Fruit fly (Drosophila melanogaster) whole organism, adult: ENCODE data around the gene CG13010.
A peak's percentile ranks its signal among the peaks of the same experiment; 100 is the strongest.

ENCODE experiments used
- CG11617 ChIP-seq: fragments of 200-800 bp; sonication (Bioruptor generic); optimal IDR thresholded peaks from 2 replicates; lab custom pipeline; 2017; ENCODE audit warnings: mild to moderate bottlenecking, missing biosample characterization, missing genetic modification reagents, missing genetic modification characterization
- CG12768 ChIP-seq: fragments of 200-800 bp; sonication (Bioruptor generic); optimal IDR thresholded peaks from 2 replicates; lab custom pipeline; 2017; ENCODE audit warnings: missing biosample characterization, missing genetic modification characterization, mild to moderate bottlenecking, moderate library complexity, missing genetic modification reagents
- CG14711 ChIP-seq: fragments of 200-800 bp; sonication (Bioruptor generic); optimal IDR thresholded peaks from 2 replicates; lab custom pipeline; 2018; ENCODE audit warnings: missing biosample characterization, mild to moderate bottlenecking, missing genetic modification characterization, moderate library complexity
- CG1620 ChIP-seq: fragments of 200-800 bp; sonication (Bioruptor generic); optimal IDR thresholded peaks from 2 replicates; lab custom pipeline; 2016; ENCODE audit warnings: missing biosample characterization, missing genetic modification characterization
- CG33017 ChIP-seq: fragments of 200-800 bp; sonication (Bioruptor generic); optimal IDR thresholded peaks from 2 replicates; lab custom pipeline; 2018; ENCODE audit warnings: missing biosample characterization, mild to moderate bottlenecking, missing genetic modification characterization, moderate library complexity
- CG5204 ChIP-seq: fragments of 200-800 bp; sonication (Bioruptor generic); optimal IDR thresholded peaks from 2 replicates; lab custom pipeline; 2016; ENCODE audit warnings: missing biosample characterization, missing genetic modification characterization
- CG7045 ChIP-seq: fragments of 200-800 bp; sonication (Bioruptor generic); optimal IDR thresholded peaks from 2 replicates; lab custom pipeline; 2017; ENCODE audit warnings: missing biosample characterization, mild to moderate bottlenecking, missing genetic modification characterization
- CG7101 ChIP-seq: fragments of 200-800 bp; sonication (Bioruptor generic); optimal IDR thresholded peaks from 2 replicates; lab custom pipeline; 2018; ENCODE audit warnings: missing biosample characterization, mild to moderate bottlenecking, missing genetic modification characterization, moderate library complexity
- Clk ChIP-seq: fragments of 200-800 bp; sonication (Bioruptor generic); optimal IDR thresholded peaks from 2 replicates; lab custom pipeline; 2017; ENCODE audit warnings: missing biosample characterization, missing genetic modification characterization
- Crg-1 ChIP-seq: fragments of 200-800 bp; sonication (Bioruptor generic); optimal IDR thresholded peaks from 2 replicates; lab custom pipeline; 2016; ENCODE audit warnings: missing biosample characterization, missing genetic modification characterization
- Hr96 ChIP-seq: fragments of 200-800 bp; sonication (Bioruptor generic); optimal IDR thresholded peaks from 2 replicates; lab custom pipeline; 2016; ENCODE audit warnings: missing biosample characterization, missing genetic modification characterization
- Mnt ChIP-seq: fragments of 200-800 bp; sonication (Bioruptor generic); optimal IDR thresholded peaks from 2 replicates; lab custom pipeline; 2016; ENCODE audit warnings: missing biosample characterization, mild to moderate bottlenecking, missing genetic modification characterization
- bab1 ChIP-seq: fragments of 200-800 bp; sonication (Bioruptor generic); optimal IDR thresholded peaks from 3 replicates; lab custom pipeline; 2019; ENCODE audit warnings: missing biosample characterization, mild to moderate bottlenecking, missing genetic modification characterization, moderate library complexity
- cic ChIP-seq: fragments of 200-800 bp; sonication (Bioruptor generic); optimal IDR thresholded peaks from 2 replicates; lab custom pipeline; 2017; ENCODE audit warnings: missing biosample characterization, mild to moderate bottlenecking, missing genetic modification characterization, moderate library complexity
- cnc ChIP-seq, 2 experiments: fragments of >200 bp; optimal IDR thresholded peaks; 2 replicates each; lab custom pipeline; 2017
- kay ChIP-seq: fragments of 200-800 bp; sonication (Bioruptor generic); peaks from one replicate; lab custom pipeline; 2016; ENCODE audit warnings: missing biosample characterization, missing genetic modification characterization, borderline replicate concordance
- ovo ChIP-seq: fragments of 200-800 bp; sonication (Bioruptor generic); optimal IDR thresholded peaks from 2 replicates; lab custom pipeline; 2016; ENCODE audit warnings: missing biosample characterization, missing genetic modification characterization
- pad ChIP-seq: fragments of 200-800 bp; sonication (Bioruptor generic); optimal IDR thresholded peaks from 3 replicates; lab custom pipeline; 2017; ENCODE audit warnings: missing biosample characterization, missing genetic modification characterization, mild to moderate bottlenecking, moderate library complexity, missing genetic modification reagents
- tj ChIP-seq: fragments of 200-800 bp; sonication (Bioruptor generic); optimal IDR thresholded peaks from 3 replicates; lab custom pipeline; 2017; ENCODE audit warnings: missing biosample characterization, mild to moderate bottlenecking, missing genetic modification characterization, moderate library complexity
- toe ChIP-seq: fragments of 200-800 bp; sonication (Bioruptor generic); optimal IDR thresholded peaks from 2 replicates; lab custom pipeline; 2016; ENCODE audit warnings: missing biosample characterization, missing genetic modification characterization

CG13010 gene

DNA sequence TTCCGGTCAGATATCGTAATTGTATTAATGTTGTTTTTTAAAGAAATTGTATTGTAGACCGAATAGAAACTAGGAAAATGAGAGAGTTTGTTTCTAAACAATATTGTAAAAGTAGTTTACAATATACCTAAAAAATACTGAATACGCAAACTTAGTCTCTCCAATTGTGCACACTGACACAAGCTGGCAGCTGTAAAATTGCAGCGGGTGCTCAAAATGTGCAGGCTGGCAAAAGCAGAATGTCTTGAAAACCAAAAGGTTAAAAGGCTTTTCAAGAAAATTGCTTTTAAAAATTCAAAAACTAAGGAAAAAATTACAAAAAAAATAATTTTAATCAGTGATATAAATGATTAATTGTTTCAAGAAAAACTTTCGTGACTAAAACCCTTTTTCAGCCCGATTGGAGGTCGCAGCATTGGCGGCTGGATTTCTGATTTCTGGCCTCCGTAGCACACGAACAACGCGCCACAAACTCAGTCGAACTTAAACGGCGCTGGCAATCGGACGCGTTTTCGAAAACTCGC, 17.0 kb upstream of the CG13010 start, which contains the start of gene CG4678:
Gene CG4678, plus strand, starts transcription at position 474 of the 524 bp plus-strand sequence.
- TF ChIP-seq CG1620 (peak; percentile 31), CG7045 (no peak), CG7101 (tag; lab: Kevin White, UChicago) (no peak), CG14711 (tag; lab: Kevin White, UChicago) (no peak), bab1 (GFP tag; lab: Kevin White, UChicago) (peak; percentile 9)

DNA sequence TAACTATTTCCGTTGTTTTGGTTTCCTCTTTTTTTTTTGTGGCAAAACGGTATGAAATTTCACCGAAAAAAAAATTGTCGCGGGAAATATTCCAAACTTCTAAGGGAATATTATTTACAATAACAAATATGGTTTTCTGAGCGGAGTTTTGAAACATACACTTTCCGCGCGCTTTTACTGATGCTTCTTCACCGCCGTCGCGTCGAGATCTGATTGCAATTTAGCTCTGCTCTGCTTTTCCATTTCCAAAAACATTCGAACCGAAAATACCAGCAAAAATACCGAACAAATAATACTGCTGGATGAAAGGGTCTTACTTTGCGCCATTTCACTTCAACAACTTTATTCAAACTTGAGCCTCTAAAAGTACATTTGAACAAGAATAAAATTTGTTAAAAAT, 16.2 kb upstream of the CG13010 start, which contains the start of gene Septin4:
Gene Septin4, minus strand, starts transcription at position 215 of the 400 bp plus-strand sequence.
- no peak for TF ChIP-seq bab1 (GFP tag; lab: Kevin White, UChicago)
- peak; percentile 63 for TF ChIP-seq kay (GFP tag; lab: Kevin White, UChicago)

dm6 chrX:16694477-16694876, 15.7 kb upstream of the CG13010 start:
- TF ChIP-seq CG14711 (tag; lab: Kevin White, UChicago) (peak; percentile 48), CG12768 (GFP tag; lab: Kevin White, UChicago) (no peak), pad (peak; percentile 86), CG1620 (no peak), bab1 (GFP tag; lab: Kevin White, UChicago) (no peak), ovo (GFP tag; lab: Kevin White, UChicago) (peak; percentile 90), toe (GFP tag; lab: Kevin White, UChicago) (no peak), Mnt (GFP tag; lab: Kevin White, UChicago) (no peak), CG5204 (GFP tag; lab: Kevin White, UChicago) (no peak), Clk (no peak), CG7101 (tag; lab: Kevin White, UChicago) (peak; percentile 8), CG11617 (GFP tag; lab: Kevin White, UChicago) (peak; percentile 23), kay (GFP tag; lab: Kevin White, UChicago) (no peak), Hr96 (GFP tag; lab: Kevin White, UChicago) (no peak), CG7045 (no peak), cic (GFP tag; lab: Kevin White, UChicago) (peak; percentile 36), cnc (optimal IDR thresholded peaks at IDR 0.05; lab: Kevin White, UChicago) (no peak), tj (GFP tag; lab: Kevin White, UChicago) (no peak), CG33017 (tag; lab: Kevin White, UChicago) (no peak), Crg-1 (GFP tag; lab: Kevin White, UChicago) (no peak)

dm6 chrX:16693805-16694387, 15.2 kb upstream of the CG13010 start:
- TF ChIP-seq CG12768 (GFP tag; lab: Kevin White, UChicago) (no peak), pad (peak; percentile 34)

DNA sequence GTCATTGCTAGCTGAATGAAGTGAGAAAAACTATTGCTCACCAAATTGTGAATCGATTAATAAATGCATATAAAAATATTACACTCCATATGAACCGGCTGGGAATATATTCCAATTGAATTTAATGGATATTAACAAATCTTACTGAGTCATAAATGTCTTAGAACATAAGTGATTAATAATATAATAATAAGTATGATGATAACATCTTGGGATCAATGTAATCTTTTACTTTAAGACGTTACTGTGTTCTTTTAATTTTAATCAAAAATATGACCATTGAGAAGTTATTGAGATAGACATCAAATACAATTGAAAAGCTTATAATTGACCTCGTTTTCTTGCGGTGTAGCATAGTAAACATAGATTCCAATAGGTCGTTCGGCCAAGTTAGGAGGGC, 13.6 kb upstream of the CG13010 start:
- peak; percentile 0 for TF ChIP-seq CG7101 (tag; lab: Kevin White, UChicago)
- peak; percentile 42 for TF ChIP-seq CG11617 (GFP tag; lab: Kevin White, UChicago)
- no peak for TF ChIP-seq kay (GFP tag; lab: Kevin White, UChicago)
- no peak for TF ChIP-seq pad
- TF ChIP-seq ovo (GFP tag; lab: Kevin White, UChicago) = no peak
- no peak for TF ChIP-seq Crg-1 (GFP tag; lab: Kevin White, UChicago)

DNA sequence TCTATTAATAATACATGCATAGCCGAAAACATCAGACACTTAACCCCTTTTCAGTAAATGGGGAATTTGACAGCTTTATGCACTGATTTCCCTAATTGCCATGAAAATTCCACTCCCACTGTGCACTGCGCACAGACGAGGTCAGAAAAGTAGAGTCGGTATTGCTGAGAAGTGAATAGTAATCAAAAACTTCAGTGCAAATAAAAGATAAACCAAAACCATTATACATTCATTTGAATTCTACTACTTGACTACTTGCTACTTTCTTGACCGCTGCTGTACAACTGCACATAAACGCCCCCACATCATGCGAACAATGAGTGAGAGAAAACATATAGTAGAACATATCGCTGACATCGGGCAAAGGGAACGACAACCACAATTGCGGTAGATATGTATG, 12.7 kb upstream of the CG13010 start:
- peak; percentile 6 for TF ChIP-seq tj (GFP tag; lab: Kevin White, UChicago)
- TF ChIP-seq CG14711 (tag; lab: Kevin White, UChicago) = peak; percentile 71
- peak; percentile 42 for TF ChIP-seq CG12768 (GFP tag; lab: Kevin White, UChicago)
- TF ChIP-seq CG33017 (tag; lab: Kevin White, UChicago) = peak; percentile 61
- peak; percentile 22 for TF ChIP-seq pad
- peak; percentile 64 for TF ChIP-seq CG7045
- no peak for TF ChIP-seq CG11617 (GFP tag; lab: Kevin White, UChicago)
- TF ChIP-seq CG1620 = no peak
- no peak for TF ChIP-seq cic (GFP tag; lab: Kevin White, UChicago)
- TF ChIP-seq toe (GFP tag; lab: Kevin White, UChicago) = no peak
- no peak for TF ChIP-seq Hr96 (GFP tag; lab: Kevin White, UChicago)
- TF ChIP-seq kay (GFP tag; lab: Kevin White, UChicago) = no peak
- peak; percentile 19 for TF ChIP-seq Clk
- TF ChIP-seq ovo (GFP tag; lab: Kevin White, UChicago) = no peak
- TF ChIP-seq CG5204 (GFP tag; lab: Kevin White, UChicago) = peak; percentile 54
- peak; percentile 66 for TF ChIP-seq bab1 (GFP tag; lab: Kevin White, UChicago)
- no peak for TF ChIP-seq Crg-1 (GFP tag; lab: Kevin White, UChicago)
- peak; percentile 73 for TF ChIP-seq CG7101 (tag; lab: Kevin White, UChicago)
- no peak for TF ChIP-seq cnc (optimal IDR thresholded peaks at IDR 0.05; lab: Kevin White, UChicago)
- no peak for TF ChIP-seq Mnt (GFP tag; lab: Kevin White, UChicago)

DNA sequence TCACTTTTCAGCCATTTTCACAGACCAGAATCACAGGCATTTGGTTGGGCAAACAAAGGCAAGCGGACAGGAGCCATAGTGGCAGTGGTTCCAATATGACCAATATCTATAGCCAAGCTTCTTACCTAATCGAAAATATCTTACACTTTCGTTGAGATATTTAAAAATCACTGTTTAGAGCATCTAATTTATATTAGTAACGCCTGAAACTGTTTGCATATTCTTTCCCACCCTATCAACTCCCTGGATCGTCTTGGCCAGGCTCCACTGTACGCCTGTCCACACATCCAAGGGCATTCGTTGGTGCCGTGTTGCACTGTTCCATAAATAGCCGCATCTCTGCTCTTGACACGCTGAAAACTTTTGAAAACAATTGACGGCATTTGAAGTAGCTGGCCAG, 11.8 kb upstream of the CG13010 start:
- TF ChIP-seq CG14711 (tag; lab: Kevin White, UChicago) (no peak), cic (GFP tag; lab: Kevin White, UChicago) (no peak), CG7045 (no peak), Hr96 (GFP tag; lab: Kevin White, UChicago) (no peak), CG11617 (GFP tag; lab: Kevin White, UChicago) (no peak), pad (no peak), CG5204 (GFP tag; lab: Kevin White, UChicago) (no peak), CG7101 (tag; lab: Kevin White, UChicago) (no peak), toe (GFP tag; lab: Kevin White, UChicago) (no peak), bab1 (GFP tag; lab: Kevin White, UChicago) (no peak), Clk (no peak)
